Fruit fly (Drosophila melanogaster) whole organism, embryonic: ENCODE measurements around the gene tup.

ENCODE experiments used
- CG10147 ChIP-seq: fragments of 200-800 bp; sonication (Bioruptor generic); optimal IDR thresholded peaks from 2 replicates; lab custom pipeline; 2019; ENCODE audit warnings: missing biosample characterization, mild to moderate bottlenecking, missing genetic modification characterization, moderate library complexity
- CG10321 ChIP-seq: fragments of 200-800 bp; sonication (Bioruptor generic); IDR thresholded peaks from 2 replicates; pipeline ENCODE4 v1.3.6; 2022; ENCODE audit warnings: missing biosample characterization, missing genetic modification characterization
- CG12155 ChIP-seq: fragments of 200-800 bp; sonication (Bioruptor generic); optimal IDR thresholded peaks from 3 replicates; lab custom pipeline; 2016; ENCODE audit warnings: missing biosample characterization, missing genetic modification characterization
- CG13894 ChIP-seq: fragments of 200-800 bp; sonication (Bioruptor generic); optimal IDR thresholded peaks from 3 replicates; lab custom pipeline; 2018; ENCODE audit warnings: missing biosample characterization, mild to moderate bottlenecking, missing genetic modification characterization, moderate library complexity
- CG16779 ChIP-seq: fragments of 200-800 bp; sonication (Bioruptor generic); IDR thresholded peaks from 2 replicates; pipeline ENCODE4 v1.3.6; 2022; ENCODE audit warnings: missing biosample characterization, missing genetic modification characterization
- CG16815 ChIP-seq: fragments of 200-800 bp; sonication (Bioruptor generic); optimal IDR thresholded peaks from 3 replicates; lab custom pipeline; 2017; ENCODE audit warnings: missing biosample characterization, mild to moderate bottlenecking, missing genetic modification characterization
- CG17359 ChIP-seq: fragments of 200-800 bp; sonication (Bioruptor generic); optimal IDR thresholded peaks from 3 replicates; lab custom pipeline; 2018; ENCODE audit warnings: missing biosample characterization, mild to moderate bottlenecking, missing genetic modification characterization, moderate library complexity
- CG18262 ChIP-seq: fragments of 200-800 bp; optimal IDR thresholded peaks from 3 replicates; lab custom pipeline; 2019; ENCODE audit warnings: missing biosample characterization, mild to moderate bottlenecking, missing genetic modification characterization, moderate library complexity
- CG18599 ChIP-seq: fragments of 200-800 bp; sonication (Bioruptor generic); optimal IDR thresholded peaks from 3 replicates; lab custom pipeline; 2017; ENCODE audit warnings: missing biosample characterization, missing genetic modification characterization, mild to moderate bottlenecking, moderate library complexity, missing genetic modification reagents
- CG18764 ChIP-seq: fragments of 200-800 bp; sonication (Bioruptor generic); optimal IDR thresholded peaks from 3 replicates; lab custom pipeline; 2016; ENCODE audit warnings: missing biosample characterization, missing genetic modification characterization
- CG2202 ChIP-seq: fragments of 200-800 bp; sonication (Bioruptor generic); optimal IDR thresholded peaks from 2 replicates; lab custom pipeline; 2018; ENCODE audit warnings: missing biosample characterization, mild to moderate bottlenecking, missing genetic modification characterization
- CG31224 ChIP-seq: fragments of 200-800 bp; sonication (Bioruptor generic); IDR thresholded peaks from 2 replicates; pipeline ENCODE4 v1.3.6; 2022; ENCODE audit warnings: missing biosample characterization, missing genetic modification characterization
- CG3726 ChIP-seq: fragments of 200-800 bp; sonication (Bioruptor generic); IDR thresholded peaks from 3 replicates; pipeline ENCODE4, ENCODE4 v1.3.6; 2022; ENCODE audit warnings: missing biosample characterization, missing genetic modification characterization
- CG3847 ChIP-seq: fragments of 200-800 bp; sonication (Bioruptor generic); IDR thresholded peaks from 2 replicates; pipeline ENCODE4 v1.3.6; 2022; ENCODE audit warnings: missing biosample characterization, missing genetic modification characterization
- CG6683 ChIP-seq: fragments of 200-800 bp; sonication (Bioruptor generic); optimal IDR thresholded peaks from 2 replicates; lab custom pipeline; 2017; ENCODE audit warnings: missing biosample characterization, mild to moderate bottlenecking, missing genetic modification characterization, missing genetic modification reagents
- CG6791 ChIP-seq: fragments of 200-800 bp; sonication (Bioruptor generic); IDR thresholded peaks from 3 replicates; pipeline ENCODE4 v1.3.6; 2022; ENCODE audit warnings: missing biosample characterization, missing genetic modification characterization; ENCODE audit not compliant: partially characterized antibody
- CG7786 ChIP-seq: fragments of 200-800 bp; sonication (Bioruptor generic); optimal IDR thresholded peaks from 2 replicates; lab custom pipeline; 2016; ENCODE audit warnings: missing biosample characterization, missing genetic modification characterization
- CG9727 ChIP-seq: fragments of 200-800 bp; sonication (Bioruptor generic); optimal IDR thresholded peaks from 3 replicates; lab custom pipeline; 2017; ENCODE audit warnings: missing biosample characterization, mild to moderate bottlenecking, missing genetic modification characterization
- CTCF ChIP-seq: fragments of 200-800 bp; sonication (Bioruptor generic); optimal IDR thresholded peaks from 2 replicates; lab custom pipeline; 2017; ENCODE audit warnings: missing biosample characterization, mild to moderate bottlenecking, missing genetic modification characterization, moderate library complexity
- Camta ChIP-seq: fragments of 200-800 bp; sonication (Bioruptor generic); optimal IDR thresholded peaks from 2 replicates; lab custom pipeline; 2016; ENCODE audit warnings: missing biosample characterization, missing genetic modification characterization
- D19A ChIP-seq: fragments of 200-800 bp; optimal IDR thresholded peaks from 3 replicates; lab custom pipeline; 2019; ENCODE audit warnings: missing biosample characterization, mild to moderate bottlenecking, missing genetic modification characterization, moderate library complexity
- Doc2 ChIP-seq: fragments of 200-800 bp; sonication (Bioruptor generic); IDR thresholded peaks from 2 replicates; pipeline ENCODE4 v1.3.6; 2022; ENCODE audit warnings: missing biosample characterization, missing genetic modification characterization
- ERR ChIP-seq: fragments of 200-800 bp; sonication (Bioruptor generic); optimal IDR thresholded peaks from 2 replicates; lab custom pipeline; 2016; ENCODE audit warnings: missing biosample characterization, missing genetic modification characterization
- Hey ChIP-seq: fragments of 200-800 bp; sonication (Bioruptor generic); optimal IDR thresholded peaks from 3 replicates; lab custom pipeline; 2018; ENCODE audit warnings: missing biosample characterization, mild to moderate bottlenecking, missing genetic modification characterization
- Hr3 ChIP-seq: fragments of 200-800 bp; sonication (Bioruptor generic); optimal IDR thresholded peaks from 3 replicates; lab custom pipeline; 2016; ENCODE audit warnings: missing biosample characterization, missing genetic modification characterization
- Med ChIP-seq: fragments of 200-800 bp; sonication (Bioruptor generic); peaks from one replicate; lab custom pipeline; 2016; ENCODE audit warnings: missing biosample characterization, missing genetic modification characterization, mild to moderate bottlenecking, inconsistent platforms, moderate library complexity
- NC2α ChIP-seq: fragments of 200-800 bp; sonication (Bioruptor generic); optimal IDR thresholded peaks from 2 replicates; lab custom pipeline; 2016; ENCODE audit warnings: missing biosample characterization, missing genetic modification characterization
- Nf-YC ChIP-seq: fragments of 200-800 bp; optimal IDR thresholded peaks from 3 replicates; lab custom pipeline; 2019; ENCODE audit warnings: missing biosample characterization, mild to moderate bottlenecking, missing genetic modification characterization, moderate library complexity
- Ptx1 ChIP-seq: fragments of 200-800 bp; sonication (Bioruptor generic); IDR thresholded peaks from 2 replicates; pipeline ENCODE4 v1.3.6; 2022; ENCODE audit warnings: missing biosample characterization, missing genetic modification characterization
- Scr ChIP-seq: fragments of 200-800 bp; sonication (Bioruptor generic); IDR thresholded peaks from 2 replicates; pipeline ENCODE4 v1.3.6; 2022; ENCODE audit warnings: missing biosample characterization, missing genetic modification characterization; ENCODE audit not compliant: partially characterized antibody
- Side ChIP-seq: fragments of 200-800 bp; sonication (Bioruptor generic); optimal IDR thresholded peaks from 2 replicates; lab custom pipeline; 2016; ENCODE audit warnings: missing biosample characterization, missing genetic modification characterization
- Sox100B ChIP-seq: fragments of 200-800 bp; sonication (Bioruptor generic); optimal IDR thresholded peaks from 3 replicates; lab custom pipeline; 2018; ENCODE audit warnings: missing biosample characterization, mild to moderate bottlenecking, missing genetic modification characterization
- Usf ChIP-seq: fragments of 200-800 bp; sonication (Bioruptor generic); optimal IDR thresholded peaks from 2 replicates; lab custom pipeline; 2017; ENCODE audit warnings: missing genotype, missing biosample characterization, missing genetic modification characterization
- ap ChIP-seq: fragments of 200-800 bp; sonication (Bioruptor generic); IDR thresholded peaks from 2 replicates; pipeline ENCODE4 v1.3.6; 2022; ENCODE audit warnings: missing biosample characterization, missing genetic modification characterization
- ara ChIP-seq: fragments of 200-800 bp; sonication (Bioruptor generic); IDR thresholded peaks from 2 replicates; pipeline ENCODE4 v1.3.6; 2022; ENCODE audit warnings: missing biosample characterization, missing genetic modification characterization
- crol ChIP-seq: fragments of 200-800 bp; sonication (Bioruptor generic); IDR thresholded peaks from 2 replicates; pipeline ENCODE4 v1.3.6; 2022; ENCODE audit warnings: missing biosample characterization, missing genetic modification characterization
- cwo ChIP-seq: fragments of 200-800 bp; sonication (Bioruptor generic); optimal IDR thresholded peaks from 3 replicates; lab custom pipeline; 2017; ENCODE audit warnings: missing biosample characterization, missing genetic modification characterization, mild to moderate bottlenecking, moderate library complexity, missing genetic modification reagents
- dmrt99B ChIP-seq: fragments of 200-800 bp; sonication (Bioruptor generic); optimal IDR thresholded peaks from 2 replicates; lab custom pipeline; 2018; ENCODE audit warnings: missing biosample characterization, mild to moderate bottlenecking, missing genetic modification characterization, moderate library complexity
- dpn ChIP-seq, 2 experiments: fragments of 200-800 bp; sonication (Bioruptor generic); optimal IDR thresholded peaks; 3 replicates each; lab custom pipeline; 2016; ENCODE audit warnings: missing biosample characterization in 2 of 2, missing genetic modification characterization in 2 of 2
- fd96Cb ChIP-seq: fragments of 200-800 bp; sonication (Bioruptor generic); optimal IDR thresholded peaks from 2 replicates; lab custom pipeline; 2018; ENCODE audit warnings: missing biosample characterization, mild to moderate bottlenecking, missing genetic modification characterization, moderate library complexity
- gsb-n ChIP-seq: fragments of 200-800 bp; sonication (Bioruptor generic); optimal IDR thresholded peaks from 3 replicates; lab custom pipeline; 2018; ENCODE audit warnings: missing biosample characterization, mild to moderate bottlenecking, missing genetic modification characterization
- jumu ChIP-seq: fragments of 200-800 bp; sonication (Bioruptor generic); optimal IDR thresholded peaks from 3 replicates; lab custom pipeline; 2016; ENCODE audit warnings: missing biosample characterization, missing genetic modification characterization
- nerfin-2 ChIP-seq: fragments of 200-800 bp; sonication (Bioruptor generic); IDR thresholded peaks from 2 replicates; pipeline ENCODE4 v1.3.6; 2022; ENCODE audit warnings: missing biosample characterization, missing genetic modification characterization; ENCODE audit not compliant: partially characterized antibody
- pb ChIP-seq: fragments of 200-800 bp; sonication (Bioruptor generic); optimal IDR thresholded peaks from 3 replicates; lab custom pipeline; 2016; ENCODE audit warnings: missing biosample characterization, missing genetic modification characterization
- prd ChIP-seq, 3 experiments: fragments of >200 bp in 2 of 3; fragments of 200-800 bp in 1 of 3; sonication (Bioruptor generic) in 1 of 3; optimal IDR thresholded peaks in 2 of 3; IDR thresholded peaks in 1 of 3; 2 replicates in 2 of 3; 3 replicates in 1 of 3; pipeline versions ENCODE4 v1.3.6 to Lab custom; 2017 to 2022; ENCODE audit warnings: missing biosample characterization in 1 of 3, missing genetic modification characterization in 1 of 3
- sqz ChIP-seq: fragments of 200-800 bp; sonication (Bioruptor generic); optimal IDR thresholded peaks from 3 replicates; lab custom pipeline; 2018; ENCODE audit warnings: missing biosample characterization, mild to moderate bottlenecking, missing genetic modification characterization
- stc ChIP-seq: fragments of 200-800 bp; sonication (Bioruptor generic); IDR thresholded peaks from 2 replicates; pipeline ENCODE4 v1.3.6; 2022; ENCODE audit warnings: missing biosample characterization, missing genetic modification characterization
- wdn ChIP-seq: fragments of 200-800 bp; sonication (Bioruptor generic); IDR thresholded peaks from 2 replicates; pipeline ENCODE4 v1.3.6; 2022; ENCODE audit warnings: missing biosample characterization, missing genetic modification characterization

The tup gene

dm6 chr2L:18896371-18896770, 15.3 kb upstream of the tup start:
- TF ChIP-seq gsb-n (tag; lab: Kevin White, UChicago), result peak; percentile 14
- no peak for TF ChIP-seq dpn (GFP tag; optimal IDR thresholded peaks at IDR 0.05; lab: Kevin White, UChicago)
- peak; percentile 50 for TF ChIP-seq crol (GFP tag; lab: Robert Waterston, UW)
- TF ChIP-seq Hey (tag; lab: Kevin White, UChicago), result peak; percentile 98
- peak; percentile 67 for TF ChIP-seq Nf-YC (tag; lab: Kevin White, UChicago)
- no peak for TF ChIP-seq CG10147 (GFP tag; lab: Kevin White, UChicago)
- TF ChIP-seq sqz (GFP tag; lab: Kevin White, UChicago), result peak; percentile 16

- TF ChIP-seq CG18599 (GFP tag; lab: Kevin White, UChicago) (no peak), CG7786 (no peak), Med (GFP tag; lab: Kevin White, UChicago) (no peak), stc (GFP tag; lab: Robert Waterston, UW) (no peak), CG3726 (GFP tag; lab: Robert Waterston, UW) (no peak), CG6791 (no peak), cwo (GFP tag; lab: Kevin White, UChicago) (no peak), Doc2 (GFP tag; lab: Robert Waterston, UW) (no peak), Nf-YC (tag; lab: Kevin White, UChicago) (no peak), ap (GFP tag; lab: Robert Waterston, UW) (no peak), CG13894 (tag; lab: Kevin White, UChicago) (no peak), prd (optimal IDR thresholded peaks at IDR 0.05; lab: Kevin White, UChicago) (no peak), prd (GFP tag; IDR thresholded peaks at IDR 0.05; lab: Robert Waterston, UW) (peak; percentile 73; the same call in 2 of the 3 replicates), Usf (no peak), ERR (GFP tag; lab: Kevin White, UChicago) (no peak), CG3847 (GFP tag; lab: Robert Waterston, UW) (no peak), pb (GFP tag; lab: Kevin White, UChicago) (no peak), NC2α (GFP tag; lab: Kevin White, UChicago) (no peak), D19A (tag; lab: Kevin White, UChicago) (peak; percentile 35), fd96Cb (peak; percentile 25), Hr3 (GFP tag; lab: Kevin White, UChicago) (no peak), jumu (no peak), CG10321 (GFP tag; lab: Robert Waterston, UW) (no peak), CG31224 (no peak), CG18262 (tag; lab: Kevin White, UChicago) (peak; percentile 66), Scr (no peak), nerfin-2 (GFP tag; lab: Robert Waterston, UW) (no peak), CG9727 (GFP tag; lab: Kevin White, UChicago) (peak; percentile 57), Camta (GFP tag; lab: Kevin White, UChicago) (no peak), CG10147 (GFP tag; lab: Kevin White, UChicago) (no peak), CG16815 (GFP tag; lab: Kevin White, UChicago) (peak; percentile 13), CG17359 (tag; lab: Kevin White, UChicago) (no peak), Ptx1 (GFP tag; lab: Robert Waterston, UW) (no peak), CG2202 (tag; lab: Kevin White, UChicago) (no peak), wdn (GFP tag; lab: Robert Waterston, UW) (no peak), CTCF (GFP tag; lab: Kevin White, UChicago) (no peak), CG12155 (GFP tag; lab: Kevin White, UChicago) (no peak), Sox100B (GFP tag; lab: Kevin White, UChicago) (no peak), ara (no peak), dmrt99B (peak; percentile 24), CG18764 (no peak), CG6683 (GFP tag; lab: Kevin White, UChicago) (no peak), Side (GFP tag; lab: Kevin White, UChicago) (no peak), CG16779 (GFP tag; lab: Robert Waterston, UW) (no peak)
Observed at dm6 chr2L:18894998-18895732, 14.1 kb upstream of the tup start.
